Fruit fly (Drosophila melanogaster): Measurements from ENCODE around the gene cnc.

DNA sequence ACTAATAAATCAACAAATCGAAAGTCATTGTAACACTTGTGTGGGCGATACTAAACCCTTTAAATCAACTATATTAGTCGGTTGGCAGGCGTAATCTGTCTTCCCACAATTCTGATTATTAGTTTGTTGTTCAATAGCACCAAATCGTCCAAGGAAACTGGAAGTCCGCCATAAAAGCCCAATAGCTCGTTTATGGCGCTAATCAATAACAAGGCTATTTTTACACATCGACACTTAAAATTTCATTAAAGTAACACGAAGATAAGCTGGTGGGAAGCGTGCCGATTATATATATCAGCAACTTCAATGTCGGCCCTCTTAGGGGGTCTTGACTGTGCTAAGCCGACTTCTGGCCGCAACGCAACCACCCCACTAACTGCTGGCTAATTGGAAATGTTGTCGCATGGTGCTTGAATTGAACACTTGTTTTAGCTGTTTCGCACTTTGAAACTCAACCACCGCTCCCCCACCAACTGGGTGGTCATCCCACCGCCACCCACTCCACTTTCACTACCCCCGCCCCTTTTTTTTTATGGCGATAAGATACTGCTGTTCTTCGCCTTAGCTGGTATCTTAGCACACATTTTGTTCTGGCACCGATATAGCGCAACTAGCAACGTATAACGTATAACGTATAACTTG, 87.4 kb downstream of the cnc start:
- no peak for TF ChIP-seq Pif1A (GFP tag; optimal IDR thresholded peaks at IDR 0.05)
- no peak for TF ChIP-seq CG8159 (tag; optimal IDR thresholded peaks at IDR 0.05)
- no peak for TF ChIP-seq CG14655 (GFP tag; optimal IDR thresholded peaks at IDR 0.05)
- no peak for TF ChIP-seq CG34367 (tag; optimal IDR thresholded peaks at IDR 0.05)
- TF ChIP-seq gl (tag; optimal IDR thresholded peaks at IDR 0.05): no peak
- no peak for TF ChIP-seq CG8301 (tag; optimal IDR thresholded peaks at IDR 0.05)
- TF ChIP-seq CG32121 (GFP tag; IDR thresholded peaks at IDR 0.05): no peak

Measured in whole organism, pupa.